Worm (Caenorhabditis elegans) whole organism, L4 larva: ENCODE results near the gene lido-8.

Experiments
- Y105C5A.15 ChIP-seq: fragments of 200-800 bp; sonication (Bioruptor generic); IDR thresholded peaks from 2 replicates; pipeline ENCODE4 v1.3.6; 2022; ENCODE audit warnings: missing genetic modification characterization, missing compliant biosample characterization
- aha-1 ChIP-seq: fragments of 150-350 bp; peaks from one replicate; lab custom pipeline; 2014; ENCODE audit warnings: missing biosample characterization, missing genetic modification characterization
- ama-1 ChIP-seq: fragments of 150-350 bp; optimal IDR thresholded peaks from 2 replicates; lab custom pipeline; 2014; ENCODE audit warnings: inconsistent platforms, mixed read lengths
- cey-2 ChIP-seq: sonication (generic microtip); optimal IDR thresholded peaks from 3 replicates; lab custom pipeline; 2017; ENCODE audit warnings: missing genetic modification characterization, mild to moderate bottlenecking, missing compliant biosample characterization, antibody characterized with exemption, borderline replicate concordance; ENCODE audit not compliant: insufficient read depth
- ctbp-1 ChIP-seq: fragments of 200-800 bp; sonication (Bioruptor generic); IDR thresholded peaks from 2 replicates; pipeline ENCODE4 v1.3.6; 2022; ENCODE audit warnings: missing genetic modification reagents, missing genetic modification characterization, missing compliant biosample characterization
- daf-8 ChIP-seq: fragments of 200-800 bp; sonication (Bioruptor generic); IDR thresholded peaks from 2 replicates; pipeline ENCODE4 v1.3.6; 2022; ENCODE audit warnings: missing genetic modification characterization, missing compliant biosample characterization
- dmd-6 ChIP-seq: fragments of 200-800 bp; sonication (Bioruptor generic); IDR thresholded peaks from 2 replicates; pipeline ENCODE4 v1.3.6; 2022; ENCODE audit warnings: missing genetic modification reagents, missing genetic modification characterization, missing compliant biosample characterization
- dmd-8 ChIP-seq: fragments of 200-800 bp; sonication (Bioruptor generic); IDR thresholded peaks from 2 replicates; pipeline ENCODE4 v1.3.6; 2022; ENCODE audit warnings: missing genetic modification characterization, missing compliant biosample characterization
- egl-43 ChIP-seq: fragments of 200-800 bp; sonication (Bioruptor generic); IDR thresholded peaks from 2 replicates; pipeline ENCODE4 v1.3.6; 2022; ENCODE audit warnings: missing genetic modification reagents, missing genetic modification characterization, missing compliant biosample characterization
- fkh-10 ChIP-seq: fragments of 150-350 bp; optimal IDR thresholded peaks from 2 replicates; lab custom pipeline; 2014; ENCODE audit warnings: missing biosample characterization, missing genetic modification reagents, missing genetic modification characterization
- hlh-11 ChIP-seq: fragments of 200-800 bp; sonication (Bioruptor generic); optimal IDR thresholded peaks from 2 replicates; lab custom pipeline; 2018; ENCODE audit warnings: mild to moderate bottlenecking, missing genetic modification characterization, missing compliant biosample characterization
- hmg-1.1 ChIP-seq: fragments of 200-800 bp; sonication (Bioruptor generic); IDR thresholded peaks from 2 replicates; pipeline ENCODE4 v1.3.6; 2022; ENCODE audit warnings: missing genetic modification reagents, missing genetic modification characterization, missing compliant biosample characterization
- lin-1 ChIP-seq: fragments of 200-800 bp; sonication (Bioruptor generic); IDR thresholded peaks from 2 replicates; pipeline ENCODE4 v1.3.6; 2022; ENCODE audit warnings: missing genetic modification reagents, missing genetic modification characterization, missing compliant biosample characterization
- lin-13 ChIP-seq: fragments of 150-350 bp; optimal IDR thresholded peaks from 2 replicates; lab custom pipeline; 2014; ENCODE audit warnings: missing biosample characterization, missing genetic modification reagents, missing genetic modification characterization
- lin-38 ChIP-seq: fragments of 200-800 bp; sonication (Bioruptor generic); IDR thresholded peaks from 2 replicates; pipeline ENCODE4 v1.3.6; 2022; ENCODE audit warnings: missing genetic modification reagents, missing genetic modification characterization, missing compliant biosample characterization
- lsy-2 ChIP-seq, 2 experiments: fragments of 150-350 bp in 1 of 2; sonication (generic microtip) in 1 of 2; optimal IDR thresholded peaks; 2 replicates each; lab custom pipeline; 2014 to 2017; ENCODE audit warnings: missing biosample characterization in 2 of 2, missing genetic modification characterization in 2 of 2
- madf-5 ChIP-seq, 2 experiments: fragments of 200-800 bp; sonication (Bioruptor generic); IDR thresholded peaks; 2 replicates each; pipeline ENCODE4 v1.3.6; 2022; ENCODE audit warnings: missing compliant biosample characterization in 2 of 2, missing genetic modification characterization in 2 of 2
- mep-1 ChIP-seq: fragments of 150-350 bp; sonication (generic microtip); optimal IDR thresholded peaks from 3 replicates; lab custom pipeline; 2014; ENCODE audit warnings: missing biosample characterization, missing genetic modification characterization
- mes-2 ChIP-seq: sonication (generic microtip); optimal IDR thresholded peaks from 2 replicates; lab custom pipeline; 2016; ENCODE audit warnings: missing genotype, mild to moderate bottlenecking, missing genetic modification characterization, missing compliant biosample characterization; ENCODE audit not compliant: poor library complexity, severe bottlenecking
- nhr-111 ChIP-seq: fragments of 200-800 bp; sonication (Bioruptor generic); optimal IDR thresholded peaks from 2 replicates; lab custom pipeline; 2018; ENCODE audit warnings: mild to moderate bottlenecking, missing genetic modification characterization, missing compliant biosample characterization
- nhr-42 ChIP-seq: fragments of 200-800 bp; sonication (Bioruptor generic); IDR thresholded peaks from 2 replicates; pipeline ENCODE4 v1.3.6; 2022; ENCODE audit warnings: missing genetic modification characterization, missing compliant biosample characterization
- nhr-6 ChIP-seq: fragments of 150-350 bp; optimal IDR thresholded peaks from 2 replicates; lab custom pipeline; 2014; ENCODE audit warnings: missing biosample characterization, missing genetic modification characterization
- php-3 ChIP-seq: fragments of 200-800 bp; sonication (Bioruptor generic); IDR thresholded peaks from 2 replicates; pipeline ENCODE4 v1.3.6; 2022; ENCODE audit warnings: missing genetic modification reagents, missing genetic modification characterization, missing compliant biosample characterization
- sdz-12 ChIP-seq: fragments of 200-800 bp; sonication (Bioruptor generic); optimal IDR thresholded peaks from 2 replicates; lab custom pipeline; 2018; ENCODE audit warnings: mild to moderate bottlenecking, missing genetic modification characterization, missing compliant biosample characterization
- set-16 ChIP-seq: fragments of 200-800 bp; sonication (Bioruptor generic); IDR thresholded peaks from 2 replicates; pipeline ENCODE4 v1.3.6; 2022; ENCODE audit warnings: missing genetic modification reagents, missing genetic modification characterization, missing compliant biosample characterization
- snpc-1.2 ChIP-seq: fragments of 200-800 bp; sonication (Bioruptor generic); IDR thresholded peaks from 2 replicates; pipeline ENCODE4 v1.3.6; 2022; ENCODE audit warnings: missing genetic modification reagents, missing genetic modification characterization, missing compliant biosample characterization
- snpc-4 ChIP-seq: fragments of 150-350 bp; optimal IDR thresholded peaks from 2 replicates; lab custom pipeline; 2014; ENCODE audit warnings: missing biosample characterization, missing genetic modification characterization
- tag-97 ChIP-seq: fragments of 200-800 bp; sonication (Bioruptor generic); IDR thresholded peaks from 2 replicates; pipeline ENCODE4 v1.3.6; 2022; ENCODE audit warnings: missing genetic modification characterization, missing compliant biosample characterization
- tra-1 ChIP-seq: fragments of 200-800 bp; sonication (Bioruptor generic); IDR thresholded peaks from 2 replicates; pipeline ENCODE4 v1.3.6; 2022; ENCODE audit warnings: missing genetic modification reagents, missing genetic modification characterization, missing compliant biosample characterization
- unc-130 ChIP-seq: sonication (generic microtip); optimal IDR thresholded peaks from 2 replicates; lab custom pipeline; 2016; ENCODE audit warnings: missing genetic modification reagents, missing genetic modification characterization, missing compliant biosample characterization
- unc-39 ChIP-seq: sonication (generic microtip); optimal IDR thresholded peaks from 2 replicates; lab custom pipeline; 2017; ENCODE audit warnings: missing biosample characterization, missing genetic modification characterization
- unc-62 ChIP-seq, 3 experiments: fragments of 150-350 bp in 1 of 3; sonication (generic microtip); optimal IDR thresholded peaks in 2 of 3; peaks in 1 of 3; 1 replicate in 1 of 3; 2 replicates in 2 of 3; lab custom pipeline; 2014 to 2017; ENCODE audit warnings: missing biosample characterization in 3 of 3, missing genetic modification characterization in 3 of 3, missing genetic modification reagents in 3 of 3, missing genotype in 1 of 3
- zag-1 ChIP-seq: fragments of 150-350 bp; optimal IDR thresholded peaks from 2 replicates; lab custom pipeline; 2014; ENCODE audit warnings: missing biosample characterization, missing genetic modification characterization
- zfp-3 ChIP-seq: fragments of 200-800 bp; sonication (Bioruptor generic); conservative IDR thresholded peaks from 2 replicates; pipeline ENCODE4 v1.3.6; 2022; ENCODE audit warnings: missing genetic modification reagents, missing genetic modification characterization, missing compliant biosample characterization
- ztf-7 ChIP-seq: fragments of 150-350 bp; optimal IDR thresholded peaks from 2 replicates; lab custom pipeline; 2014; ENCODE audit warnings: missing biosample characterization, missing genetic modification characterization

lido-8 gene

ce11 chrII:2979061-2979460 is 17.8 kb upstream of the lido-8 start:
- TF ChIP-seq Y105C5A.15 (GFP tag; lab: Robert Waterston, UW) (0 out of 2 replicates have a peak, but pooled peaks have one; percentile 47), zag-1 (tag; lab: Kevin White, UChicago) (no peak)

DNA sequence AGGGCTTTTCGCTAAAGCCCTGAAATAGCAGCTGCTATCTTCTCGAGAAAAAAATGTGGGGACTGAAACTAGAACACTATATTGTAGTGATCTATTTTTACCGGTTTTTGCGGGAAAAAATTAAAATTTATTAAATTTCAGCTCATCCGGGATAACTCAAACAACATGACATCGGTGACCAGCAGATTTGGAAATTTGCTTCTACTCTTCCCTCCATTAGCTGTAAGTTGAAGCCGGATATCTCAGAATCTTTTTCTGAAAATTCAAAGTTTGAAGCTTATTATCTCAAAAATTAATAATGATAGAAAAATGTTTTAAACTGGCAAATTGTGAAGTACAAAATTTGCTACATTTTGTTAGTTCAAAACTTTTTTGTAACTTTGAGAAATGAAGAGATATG is 12.4 kb upstream of the lido-8 start:
- TF ChIP-seq aha-1 (peak; percentile 93), mep-1 (tag; lab: Kevin White, UChicago) (no peak)

DNA sequence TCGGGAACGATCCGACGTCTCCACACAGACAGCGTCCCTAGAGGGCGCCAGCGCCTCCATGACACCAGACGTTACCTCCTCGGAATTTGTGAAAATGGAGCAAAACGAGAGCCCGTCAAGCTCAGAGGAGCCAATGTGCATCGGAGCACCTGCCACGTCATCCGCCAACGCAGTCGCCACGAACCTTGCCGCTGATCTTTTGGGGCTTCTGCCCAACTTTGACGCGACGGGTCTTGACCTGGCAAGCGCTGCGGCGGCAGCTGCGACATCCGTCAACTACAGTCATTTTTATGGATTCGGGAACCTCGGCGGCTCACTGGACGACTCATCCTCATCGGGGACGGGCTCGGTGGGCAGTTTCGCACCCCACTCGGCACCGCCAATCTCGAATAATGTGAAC is 11.4 kb upstream of the lido-8 start:
- TF ChIP-seq aha-1: peak; percentile 16
- TF ChIP-seq hlh-11 (tag; lab: Kevin White, UChicago): no peak
- TF ChIP-seq dmd-6 (GFP tag; lab: Robert Waterston, UW): no peak
- TF ChIP-seq tag-97 (GFP tag; lab: Robert Waterston, UW): no peak
- peak; percentile 91 for TF ChIP-seq set-16
- TF ChIP-seq sdz-12 (GFP tag; lab: Kevin White, UChicago): peak; percentile 16

- 0 out of 2 replicates have a peak, but pooled peaks have one; percentile 9 for TF ChIP-seq lin-38 (GFP tag; lab: Robert Waterston, UW)
- peak in 1 of 2 experiments; percentile 1 for TF ChIP-seq lsy-2 (tag; optimal IDR thresholded peaks at IDR 0.05; lab: Kevin White, UChicago)
- TF ChIP-seq unc-62 (GFP tag; optimal IDR thresholded peaks at IDR 0.05 in 1 of 2; lab: Kevin White, UChicago): no peak
- TF ChIP-seq unc-62 (tag; optimal IDR thresholded peaks at IDR 0.05; lab: Kevin White, UChicago): no peak
- peak; percentile 61 for TF ChIP-seq set-16
- TF ChIP-seq daf-8: no peak
- peak; percentile 9 for TF ChIP-seq aha-1
- peak; percentile 37 for TF ChIP-seq lin-13 (GFP tag; lab: Kevin White, UChicago)
- TF ChIP-seq lin-1 (GFP tag; lab: Robert Waterston, UW): no peak
- TF ChIP-seq dmd-8 (GFP tag; lab: Robert Waterston, UW): peak; percentile 36; the same call in 1 of the 2 replicates
- TF ChIP-seq tra-1 (GFP tag; lab: Robert Waterston, UW): 0 out of 2 replicates have a peak, but pooled peaks have one; percentile 16
Observed at ce11 chrII:2985935-2986498, 10.8 kb upstream of the lido-8 start.

DNA sequence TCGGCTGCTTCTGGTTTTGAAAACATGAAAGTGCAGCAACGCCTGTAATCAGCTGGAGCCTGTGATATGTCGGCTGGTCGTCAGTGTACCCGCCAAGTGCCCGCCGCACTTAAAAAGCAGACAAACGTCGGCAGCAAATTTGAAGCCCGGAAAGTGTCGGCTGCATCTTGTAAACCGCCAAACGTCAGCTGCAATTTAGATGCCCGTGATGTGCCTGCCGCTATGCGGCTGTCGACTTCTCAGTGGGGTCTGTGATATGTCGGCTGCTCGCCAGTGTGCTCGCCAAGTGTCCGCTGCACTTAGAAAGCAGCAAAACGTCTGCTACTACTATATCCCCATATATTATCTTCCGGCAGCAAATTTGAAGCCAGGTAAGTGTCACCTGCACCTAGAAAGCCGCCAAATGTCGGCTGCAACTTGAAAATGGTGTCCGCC is 9.7 kb upstream of the lido-8 start:
- TF ChIP-seq ama-1 (lab: Kevin White, UChicago): no peak
- peak; percentile 59 for TF ChIP-seq set-16
- no peak for TF ChIP-seq cey-2
- TF ChIP-seq egl-43: peak; percentile 75
- peak; percentile 46 for TF ChIP-seq snpc-4
- peak; percentile 4 for TF ChIP-seq mes-2 (tag; lab: Kevin White, UChicago)
- no peak for TF ChIP-seq unc-130 (GFP tag; lab: Kevin White, UChicago)
- no peak for TF ChIP-seq ztf-7 (tag; lab: Kevin White, UChicago)
- 0 out of 2 replicates have a peak, but pooled peaks have one; percentile 17 for TF ChIP-seq php-3 (GFP tag; lab: Robert Waterston, UW)
- no peak for TF ChIP-seq fkh-10 (GFP tag; lab: Kevin White, UChicago)
- TF ChIP-seq zfp-3 (GFP tag; lab: Robert Waterston, UW): 0 out of 2 replicates have a peak, but pooled peaks have one; percentile 53
- peak; percentile 72 for TF ChIP-seq aha-1
- TF ChIP-seq snpc-1.2 (GFP tag; lab: Robert Waterston, UW): 0 out of 2 replicates have a peak, but pooled peaks have one; percentile 52
- TF ChIP-seq sdz-12 (GFP tag; lab: Kevin White, UChicago): peak; percentile 41
- no peak for TF ChIP-seq unc-39 (tag; lab: Kevin White, UChicago)
- 0 out of 2 replicates have a peak, but pooled peaks have one; percentile 5 for TF ChIP-seq lin-38 (GFP tag; lab: Robert Waterston, UW)
- peak; percentile 41; the same call in 1 of the 2 replicates for TF ChIP-seq hmg-1.1
- TF ChIP-seq nhr-42: no peak
- peak; percentile 12 for TF ChIP-seq nhr-111 (GFP tag; lab: Kevin White, UChicago)
- TF ChIP-seq mep-1 (tag; lab: Kevin White, UChicago): peak; percentile 14
- TF ChIP-seq ctbp-1: no peak
- 0 out of 4 replicates have a peak, but pooled peaks of 1 of the 2 experiments have one; percentile 57 for TF ChIP-seq madf-5 (GFP tag; IDR thresholded peaks at IDR 0.05; lab: Robert Waterston, UW)
- peak; percentile 14 for TF ChIP-seq lin-13 (GFP tag; lab: Kevin White, UChicago)
- TF ChIP-seq nhr-6 (tag; lab: Kevin White, UChicago): no peak
- peak; percentile 38 for TF ChIP-seq hlh-11 (tag; lab: Kevin White, UChicago)
